Worm (Caenorhabditis elegans): ENCODE data around the gene T12C9.7.
A peak's percentile ranks its signal among the peaks of the same experiment; 100 is the strongest.

Gene T12C9.7

DNA sequence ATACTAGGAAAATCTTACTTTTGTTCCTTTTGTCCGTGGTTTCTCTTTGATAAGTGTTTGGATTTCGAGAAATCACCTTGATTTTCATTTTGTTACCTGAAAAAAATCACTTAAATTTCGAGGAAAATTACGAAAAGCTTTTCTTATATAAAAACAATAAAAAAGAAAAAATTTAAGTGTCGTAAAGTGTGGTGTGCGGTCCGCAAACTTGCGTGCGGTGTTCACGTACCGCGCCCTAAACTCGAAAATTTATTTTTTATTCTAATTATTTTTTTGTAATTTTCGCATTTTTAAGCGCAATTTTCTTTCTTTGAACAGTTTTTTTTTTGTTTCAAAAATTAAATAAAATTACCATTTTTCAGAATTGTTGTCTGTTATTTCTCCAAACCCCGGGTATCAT is 35.9 kb downstream of the T12C9.7 start, which contains the start of the genes dcaf-13 and toe-1:
TSS of gene dcaf-13 (minus strand) at position 96 of the 400 bp plus-strand sequence.
TSS of gene toe-1 (plus strand) at position 361 of the 400 bp plus-strand sequence.
- TF ChIP-seq B0035.1 (tag; optimal IDR thresholded peaks at IDR 0.05) (no peak), madf-6 (GFP tag; IDR thresholded peaks at IDR 0.05) (peak; percentile 46; the same call in 1 of the 2 replicates), lsl-1 (GFP tag; optimal IDR thresholded peaks at IDR 0.05) (peak; percentile 5)

DNA sequence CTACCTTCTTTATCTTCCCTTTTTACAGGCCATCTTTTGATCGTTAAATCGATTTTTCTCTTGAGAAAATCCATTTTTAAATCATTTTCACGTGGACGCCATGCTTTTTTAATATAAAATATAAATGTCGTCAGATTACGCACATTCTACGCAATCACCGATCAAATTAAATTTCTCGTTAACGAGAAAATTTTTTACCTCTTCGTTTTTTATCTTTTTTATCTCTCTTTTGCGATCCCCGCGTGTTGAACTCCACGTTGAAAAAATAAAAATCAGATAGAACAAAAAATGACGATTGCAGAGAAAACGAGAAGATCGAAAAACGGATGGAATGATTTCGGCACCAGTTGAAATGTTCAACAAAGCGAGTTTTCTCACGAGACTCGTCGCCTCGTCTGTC is 40.8 kb downstream of the T12C9.7 start, which contains the start of gene bpnt-1:
TSS of gene bpnt-1 (plus strand) at position 301 of the 400 bp plus-strand sequence.
- no peak for TF ChIP-seq ztf-18 (tag; optimal IDR thresholded peaks at IDR 0.05)
- no peak for TF ChIP-seq ztf-28 (GFP tag; IDR thresholded peaks at IDR 0.05)
- TF ChIP-seq Y95B8A.8 (GFP tag; IDR thresholded peaks at IDR 0.05): 0 out of 2 replicates have a peak, but pooled peaks have one; percentile 28

DNA sequence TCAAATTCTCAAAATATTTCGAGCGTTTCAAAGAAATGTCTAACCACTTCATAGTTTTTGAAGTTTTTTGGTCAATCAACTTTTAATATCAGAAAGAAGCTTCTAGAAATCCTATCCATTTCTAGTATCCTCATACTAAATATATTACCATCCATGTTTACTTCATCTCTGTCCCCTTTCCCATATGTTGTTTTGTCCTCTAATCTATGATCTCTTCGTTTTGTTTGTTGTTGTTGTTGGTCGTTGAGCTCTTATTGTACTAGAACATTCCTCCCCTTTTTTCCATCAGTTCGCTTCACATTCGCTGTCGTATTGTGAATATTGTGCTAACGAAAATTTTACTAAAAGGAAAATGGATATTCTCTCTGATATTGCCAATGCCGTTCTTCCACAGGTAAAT is 43.4 kb downstream of the T12C9.7 start, which contains the start of gene sod-5:
TSS of gene sod-5 (plus strand) at position 301 of the 400 bp plus-strand sequence.
- TF ChIP-seq Y95B8A.8 (GFP tag; IDR thresholded peaks at IDR 0.05) (no peak), bed-1 (GFP tag; IDR thresholded peaks at IDR 0.05) (no peak), B0261.1 (tag; optimal IDR thresholded peaks at IDR 0.05) (no peak), unc-130 (GFP tag; optimal IDR thresholded peaks at IDR 0.05) (no peak), snpc-3.4 (tag; optimal IDR thresholded peaks at IDR 0.05) (no peak), ets-4 (GFP tag; optimal IDR thresholded peaks at IDR 0.05) (no peak), fkh-3 (tag; optimal IDR thresholded peaks at IDR 0.05) (no peak), him-1 (tag; optimal IDR thresholded peaks at IDR 0.05) (no peak), lin-40 (tag; optimal IDR thresholded peaks at IDR 0.05) (no peak)

DNA sequence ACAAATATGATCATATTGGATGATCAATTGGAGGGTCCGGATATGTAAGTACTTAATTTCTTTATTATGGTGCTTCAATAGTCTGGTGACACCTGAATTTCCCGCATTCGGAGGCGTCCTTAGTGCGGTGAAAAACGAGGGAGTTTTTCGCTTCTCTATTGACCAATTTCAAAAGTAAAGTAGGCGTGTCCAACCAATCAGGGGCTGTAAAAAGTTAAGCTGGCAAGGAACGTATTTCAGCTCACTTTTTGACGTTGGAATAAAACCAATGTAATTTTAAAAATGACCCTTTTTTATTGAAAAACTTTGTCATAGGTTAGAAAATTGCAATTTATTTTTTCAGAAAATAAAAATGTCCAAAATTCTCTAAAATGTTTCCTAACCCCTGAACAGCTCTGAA is 51.1 kb downstream of the T12C9.7 start:
- peak; percentile 63; the same call in 1 of the 2 replicates for TF ChIP-seq nfyb-1 (GFP tag; IDR thresholded peaks at IDR 0.05)
- no peak for TF ChIP-seq F22D6.2 (tag; optimal IDR thresholded peaks at IDR 0.05)

Data from whole organism, young adult.